Worm (Caenorhabditis elegans) whole organism, midembryonic: ENCODE data around the gene serp-1.1.

ENCODE experiments used
- T22C8.4 ChIP-seq: fragments of 200-800 bp; sonication (Bioruptor generic); IDR thresholded peaks from 2 replicates; pipeline ENCODE4 v1.3.6; 2022; ENCODE audit warnings: missing genetic modification characterization, missing compliant biosample characterization
- cog-1 ChIP-seq: sonication (generic microtip); optimal IDR thresholded peaks from 2 replicates; lab custom pipeline; 2016; ENCODE audit warnings: missing genetic modification characterization, missing compliant biosample characterization
- flt-1 ChIP-seq: fragments of 200-800 bp; sonication (Bioruptor generic); IDR thresholded peaks from 2 replicates; pipeline ENCODE4 v1.3.6; 2022; ENCODE audit warnings: missing genetic modification characterization, missing compliant biosample characterization
- klf-2 ChIP-seq: fragments of 200-800 bp; sonication (Bioruptor generic); conservative IDR thresholded peaks from 2 replicates; pipeline ENCODE4 v1.3.6; 2022; ENCODE audit warnings: missing genetic modification reagents, missing genetic modification characterization, missing compliant biosample characterization
- med-1 ChIP-seq: sonication (generic microtip); optimal IDR thresholded peaks from 2 replicates; lab custom pipeline; 2017; ENCODE audit warnings: missing genetic modification characterization, mild to moderate bottlenecking, missing compliant biosample characterization, antibody characterized with exemption, missing genetic modification reagents; ENCODE audit not compliant: insufficient read depth
- ref-1 ChIP-seq: fragments of 200-800 bp; sonication (Bioruptor generic); conservative IDR thresholded peaks from 2 replicates; pipeline ENCODE4 v1.3.6; 2022; ENCODE audit warnings: missing genetic modification reagents, missing genetic modification characterization, missing compliant biosample characterization
- tab-1 ChIP-seq: fragments of 200-800 bp; sonication (Bioruptor generic); IDR thresholded peaks from 2 replicates; pipeline ENCODE4 v1.3.6; 2022; ENCODE audit warnings: missing genetic modification characterization, missing compliant biosample characterization
- ztf-23 ChIP-seq: fragments of 200-800 bp; sonication (Bioruptor generic); IDR thresholded peaks from 2 replicates; pipeline ENCODE4 v1.3.6; 2022; ENCODE audit warnings: missing genetic modification reagents, missing genetic modification characterization, missing compliant biosample characterization
- ztf-29 ChIP-seq: fragments of 200-800 bp; sonication (Bioruptor generic); IDR thresholded peaks from 2 replicates; pipeline ENCODE4 v1.3.6; 2022; ENCODE audit warnings: missing genetic modification reagents, missing genetic modification characterization, missing compliant biosample characterization

ce11 chrX:15801827-15802226 lies 39.5 kb upstream of the serp-1.1 start:
- TF ChIP-seq T22C8.4 (no peak), ztf-23 (no peak), ref-1 (GFP tag; lab: Robert Waterston, UW) (no peak), tab-1 (GFP tag; lab: Robert Waterston, UW) (no peak), klf-2 (GFP tag; lab: Robert Waterston, UW) (no peak), flt-1 (GFP tag; lab: Robert Waterston, UW) (no peak), ztf-29 (GFP tag; lab: Robert Waterston, UW) (no peak), cog-1 (tag; lab: Kevin White, UChicago) (no peak), med-1 (GFP tag; lab: Kevin White, UChicago) (no peak)
